Fruit fly (Drosophila melanogaster): ENCODE results near the gene CG42577.
"Not testable (repeated sequence)": the region's sequence is repeated elsewhere in the genome, so short reads cannot be mapped to it uniquely, and the experiment has no call there.

CG42577 gene

dm6 chrX:20258939-20259338, at the start of gene CG42577:
Gene CG42577, plus strand, starts transcription at chrX:20259239.
- TF ChIP-seq Mnt (GFP tag; optimal IDR thresholded peaks at IDR 0.05); CG14711 (tag; optimal IDR thresholded peaks at IDR 0.05); CG11617 (GFP tag; optimal IDR thresholded peaks at IDR 0.05): not testable (repeated sequence)

dm6 chrX:20209503-20209902, 49.5 kb upstream of the CG42577 start, which contains the start of gene SdicB:
Gene SdicB, minus strand, starts transcription at chrX:20209603.
- not testable (repeated sequence) for TF ChIP-seq CG14711 (tag; optimal IDR thresholded peaks at IDR 0.05); CG1620 (GFP tag; optimal IDR thresholded peaks at IDR 0.05); kay (GFP tag; ENCODE audit: borderline replicate concordance)

- TF ChIP-seq CG7045 (GFP tag; optimal IDR thresholded peaks at IDR 0.05); CG7101 (tag; optimal IDR thresholded peaks at IDR 0.05); pad (GFP tag; optimal IDR thresholded peaks at IDR 0.05): not testable (repeated sequence)
Measured at dm6 chrX:20217159-20217558, 41.9 kb upstream of the CG42577 start, which contains the start of gene SdicC. Gene SdicC, minus strand, starts transcription at chrX:20217259.

dm6 chrX:20224920-20225319, 34.1 kb upstream of the CG42577 start, which contains the start of gene Sdic4:
Gene Sdic4, minus strand, starts transcription at chrX:20225020.
- not testable (repeated sequence) for TF ChIP-seq ovo, toe, Clk (GFP tag; optimal IDR thresholded peaks at IDR 0.05)

- TF ChIP-seq Mnt (GFP tag; optimal IDR thresholded peaks at IDR 0.05) (no peak), tj (GFP tag; optimal IDR thresholded peaks at IDR 0.05) (no peak), CG12768 (GFP tag; optimal IDR thresholded peaks at IDR 0.05) (no peak), pad (GFP tag; optimal IDR thresholded peaks at IDR 0.05) (no peak), Hr96 (GFP tag; optimal IDR thresholded peaks at IDR 0.05) (no peak), ovo (GFP tag; optimal IDR thresholded peaks at IDR 0.05) (no peak), bab1 (GFP tag; optimal IDR thresholded peaks at IDR 0.05) (no peak), CG14711 (tag; optimal IDR thresholded peaks at IDR 0.05) (no peak)
Measured at dm6 chrX:20231658-20232057, 27.4 kb upstream of the CG42577 start.

dm6 chrX:20235794-20236513, 23.1 kb upstream of the CG42577 start, which contains the start of gene sw:
Gene sw, minus strand, starts transcription at chrX:20236382.
- TF ChIP-seq Clk (GFP tag; optimal IDR thresholded peaks at IDR 0.05) (no peak), Mnt (GFP tag; optimal IDR thresholded peaks at IDR 0.05) (no peak), CG11617 (GFP tag; optimal IDR thresholded peaks at IDR 0.05) (peak; percentile 54), CG14711 (tag; optimal IDR thresholded peaks at IDR 0.05) (peak; percentile 13), CG12768 (GFP tag; optimal IDR thresholded peaks at IDR 0.05) (peak; percentile 18), CG7101 (tag; optimal IDR thresholded peaks at IDR 0.05) (peak; percentile 57), toe (GFP tag; optimal IDR thresholded peaks at IDR 0.05) (peak; percentile 53), ovo (GFP tag; optimal IDR thresholded peaks at IDR 0.05) (peak; percentile 52), CG1620 (GFP tag; optimal IDR thresholded peaks at IDR 0.05) (peak; percentile 54), CG33017 (tag; optimal IDR thresholded peaks at IDR 0.05) (no peak), tj (GFP tag; optimal IDR thresholded peaks at IDR 0.05) (no peak), CG7045 (GFP tag; optimal IDR thresholded peaks at IDR 0.05) (peak; percentile 17), pad (GFP tag; optimal IDR thresholded peaks at IDR 0.05) (peak; percentile 33), CG5204 (GFP tag; optimal IDR thresholded peaks at IDR 0.05) (peak; percentile 63), Hr96 (GFP tag; optimal IDR thresholded peaks at IDR 0.05) (peak; percentile 71), cic (GFP tag; optimal IDR thresholded peaks at IDR 0.05) (no peak), cnc (optimal IDR thresholded peaks at IDR 0.05) (no peak), Crg-1 (GFP tag; optimal IDR thresholded peaks at IDR 0.05) (no peak), kay (GFP tag; ENCODE audit: borderline replicate concordance) (no peak), bab1 (GFP tag; optimal IDR thresholded peaks at IDR 0.05) (peak; percentile 69)

- TF ChIP-seq CG1620 (GFP tag; optimal IDR thresholded peaks at IDR 0.05), result no peak
- TF ChIP-seq ovo (GFP tag; optimal IDR thresholded peaks at IDR 0.05), result no peak
- no peak for TF ChIP-seq pad (GFP tag; optimal IDR thresholded peaks at IDR 0.05)
- TF ChIP-seq CG33017 (tag; optimal IDR thresholded peaks at IDR 0.05), result no peak
- TF ChIP-seq tj (GFP tag; optimal IDR thresholded peaks at IDR 0.05), result no peak
- TF ChIP-seq Hr96 (GFP tag; optimal IDR thresholded peaks at IDR 0.05), result no peak
- TF ChIP-seq Crg-1 (GFP tag; optimal IDR thresholded peaks at IDR 0.05), result no peak
- TF ChIP-seq cic (GFP tag; optimal IDR thresholded peaks at IDR 0.05), result no peak
- TF ChIP-seq Mnt (GFP tag; optimal IDR thresholded peaks at IDR 0.05), result no peak
Measured at dm6 chrX:20237914-20238313, 21.1 kb upstream of the CG42577 start.
